Fruit fly (Drosophila melanogaster): ENCODE measurements around the gene CG6276.
A peak's percentile ranks its signal among the peaks of the same experiment; 100 is the strongest.

CG6276 gene

DNA sequence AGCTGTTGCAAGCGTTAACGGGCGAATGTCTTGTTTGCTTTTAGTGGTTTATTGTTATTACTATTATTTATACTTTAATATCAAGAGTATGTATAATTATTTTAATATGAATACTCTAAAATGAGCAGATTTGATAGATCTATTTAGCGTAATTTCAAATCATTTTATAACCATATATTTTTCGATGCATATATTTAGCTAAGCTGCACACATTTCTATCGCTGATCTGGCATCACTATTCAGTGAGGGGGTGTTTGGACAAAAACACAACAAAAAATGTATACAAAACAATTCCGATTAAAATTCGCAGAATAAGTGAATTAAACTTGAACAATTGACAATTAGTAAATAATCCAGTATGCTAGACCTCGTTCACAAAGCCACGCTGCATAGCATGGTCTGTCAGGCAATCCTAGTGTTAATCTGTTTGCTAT is 31.1 kb upstream of the CG6276 start, which contains the start of the genes Trs33 and Tmtc4 (continued):
- no peak for TF ChIP-seq CG12942 (GFP tag; optimal IDR thresholded peaks at IDR 0.05)
- no peak for TF ChIP-seq prd (optimal IDR thresholded peaks at IDR 0.05)
- no peak for TF ChIP-seq prd (GFP tag; IDR thresholded peaks at IDR 0.05)
- TF ChIP-seq Mad (GFP tag; optimal IDR thresholded peaks at IDR 0.05): no peak
- TF ChIP-seq gcm (GFP tag; optimal IDR thresholded peaks at IDR 0.05): peak; percentile 48
- no peak for TF ChIP-seq gcm2 (GFP tag; optimal IDR thresholded peaks at IDR 0.05)
- TF ChIP-seq maf-S (GFP tag; optimal IDR thresholded peaks at IDR 0.05): no peak
- TF ChIP-seq Chrac-16 (GFP tag; optimal IDR thresholded peaks at IDR 0.05): peak; percentile 1
- no peak for TF ChIP-seq hth (optimal IDR thresholded peaks at IDR 0.05)
- no peak for TF ChIP-seq da (GFP tag; optimal IDR thresholded peaks at IDR 0.05)
- TF ChIP-seq vnd (GFP tag; IDR thresholded peaks at IDR 0.05; ENCODE audit: partially characterized antibody): no peak
- TF ChIP-seq CG14860 (GFP tag; IDR thresholded peaks at IDR 0.05; ENCODE audit: partially characterized antibody): no peak
- no peak for TF ChIP-seq Dfd (GFP tag; optimal IDR thresholded peaks at IDR 0.05)
- no peak for TF ChIP-seq tgo (GFP tag; IDR thresholded peaks at IDR 0.05)
- TF ChIP-seq CG8089 (GFP tag; optimal IDR thresholded peaks at IDR 0.05): no peak
- peak; percentile 44 for TF ChIP-seq CG30020 (tag; optimal IDR thresholded peaks at IDR 0.05)
- TF ChIP-seq CG15514 (GFP tag; optimal IDR thresholded peaks at IDR 0.05): peak; percentile 61
- no peak for TF ChIP-seq wdn (GFP tag; IDR thresholded peaks at IDR 0.05)
- TF ChIP-seq CG12391 (tag; optimal IDR thresholded peaks at IDR 0.05): peak; percentile 72
- peak; percentile 50; the same call in 1 of the 2 replicates for TF ChIP-seq CG9932 (GFP tag; IDR thresholded peaks at IDR 0.05)
- TF ChIP-seq Doc3 (GFP tag; IDR thresholded peaks at IDR 0.05; ENCODE audit: partially characterized antibody): no peak
- TF ChIP-seq CG14014 (GFP tag; IDR thresholded peaks at IDR 0.05): no peak
- no peak for TF ChIP-seq CG11456 (GFP tag; IDR thresholded peaks at IDR 0.05)
- TF ChIP-seq CG18262 (tag; optimal IDR thresholded peaks at IDR 0.05): peak; percentile 50
- TF ChIP-seq CG31441 (GFP tag; IDR thresholded peaks at IDR 0.05): peak; percentile 49; the same call in 1 of the 2 replicates
- no peak for TF ChIP-seq Elba2 (GFP tag; optimal IDR thresholded peaks at IDR 0.05)
- peak; percentile 44 for TF ChIP-seq CG17385 (GFP tag; optimal IDR thresholded peaks at IDR 0.05)
- TF ChIP-seq abd-A (tag; optimal IDR thresholded peaks at IDR 0.05): no peak
- TF ChIP-seq emc (GFP tag; optimal IDR thresholded peaks at IDR 0.05): no peak
- TF ChIP-seq Ptx1 (GFP tag; IDR thresholded peaks at IDR 0.05): 0 out of 2 replicates have a peak, but pooled peaks have one; percentile 33
- peak in 1 of 2 experiments; percentile 28 for TF ChIP-seq dpn (GFP tag; optimal IDR thresholded peaks at IDR 0.05)
- TF ChIP-seq CG10209 (GFP tag; optimal IDR thresholded peaks at IDR 0.05): peak; percentile 21
- TF ChIP-seq Hr78 (GFP tag; optimal IDR thresholded peaks at IDR 0.05): no peak
- no peak for TF ChIP-seq CG31224 (GFP tag; IDR thresholded peaks at IDR 0.05)
- peak; percentile 17 for TF ChIP-seq Fer2 (tag; optimal IDR thresholded peaks at IDR 0.05)
- peak; percentile 51 for TF ChIP-seq PHDP (tag; optimal IDR thresholded peaks at IDR 0.05)
- no peak for TF ChIP-seq GATAe (GFP tag; conservative IDR thresholded peaks at IDR 0.05)
- peak; percentile 41; the same call in 1 of the 2 replicates for TF ChIP-seq CG4360 (GFP tag; IDR thresholded peaks at IDR 0.05)
- no peak for TF ChIP-seq dan (GFP tag; IDR thresholded peaks at IDR 0.05)
- TF ChIP-seq CG34422 (GFP tag; IDR thresholded peaks at IDR 0.05): peak; percentile 29; the same call in 1 of the 3 replicates
- peak; percentile 69 for TF ChIP-seq Ets65A (GFP tag)
- no peak for TF ChIP-seq al (GFP tag; IDR thresholded peaks at IDR 0.05)
- no peak for TF ChIP-seq inv (GFP tag; IDR thresholded peaks at IDR 0.05; ENCODE audit: partially characterized antibody)
- TF ChIP-seq unc-4 (GFP tag; IDR thresholded peaks at IDR 0.05; ENCODE audit: partially characterized antibody): no peak
- no peak for TF ChIP-seq cad (GFP tag; optimal IDR thresholded peaks at IDR 0.05)
- no peak for TF ChIP-seq jing (GFP tag; optimal IDR thresholded peaks at IDR 0.05)
- TF ChIP-seq unpg (GFP tag; optimal IDR thresholded peaks at IDR 0.05): peak; percentile 50
- no peak for TF ChIP-seq Deaf1 (tag; optimal IDR thresholded peaks at IDR 0.05)
- TF ChIP-seq crol (GFP tag; IDR thresholded peaks at IDR 0.05): peak; percentile 27; the same call in 1 of the 2 replicates
- no peak for TF ChIP-seq gro (GFP tag; optimal IDR thresholded peaks at IDR 0.05)
- peak; percentile 72 for TF ChIP-seq CG4617 (GFP tag; optimal IDR thresholded peaks at IDR 0.05; ENCODE audit: borderline replicate concordance)
- no peak for TF ChIP-seq ham (GFP tag; IDR thresholded peaks at IDR 0.05)

All from whole organism, embryonic.